Worm (Caenorhabditis elegans): Measurements from ENCODE around the gene dhgd-1.

The dhgd-1 gene

ce11 chrII:11518184-11518583 lies 33.7 kb downstream of the dhgd-1 start, which contains the start of gene B0334.10:
Gene B0334.10, plus strand, starts transcription at chrII:11518484.
- TF ChIP-seq hlh-8 (tag; optimal IDR thresholded peaks at IDR 0.05) (no peak), pros-1 (tag; optimal IDR thresholded peaks at IDR 0.05) (no peak), ets-4 (tag; optimal IDR thresholded peaks at IDR 0.05) (no peak), ceh-14 (tag; optimal IDR thresholded peaks at IDR 0.05) (no peak), pqm-1 (tag; optimal IDR thresholded peaks at IDR 0.05) (no peak), dve-1 (tag; optimal IDR thresholded peaks at IDR 0.05) (no peak), sdc-2 (tag; optimal IDR thresholded peaks at IDR 0.05) (no peak), ztf-16 (tag; optimal IDR thresholded peaks at IDR 0.05) (no peak), unc-55 (GFP tag; optimal IDR thresholded peaks at IDR 0.05) (no peak), syd-9 (tag; optimal IDR thresholded peaks at IDR 0.05) (no peak), ceh-19 (GFP tag; optimal IDR thresholded peaks at IDR 0.05) (no peak), hlh-13 (GFP tag; optimal IDR thresholded peaks at IDR 0.05) (no peak), T23F11.4 (GFP tag; optimal IDR thresholded peaks at IDR 0.05) (no peak), C38D4.7 (GFP tag; optimal IDR thresholded peaks at IDR 0.05) (no peak), fkh-10 (GFP tag; optimal IDR thresholded peaks at IDR 0.05) (no peak), madf-2 (tag; optimal IDR thresholded peaks at IDR 0.05) (no peak), ref-2 (tag; optimal IDR thresholded peaks at IDR 0.05) (no peak), fax-1 (tag; optimal IDR thresholded peaks at IDR 0.05) (no peak), pat-9 (tag; optimal IDR thresholded peaks at IDR 0.05) (no peak), odd-2 (tag; optimal IDR thresholded peaks at IDR 0.05) (no peak)

ce11 chrII:11514775-11515174 lies 37.1 kb downstream of the dhgd-1 start, which contains the start of gene srh-44:
Gene srh-44, plus strand, starts transcription at chrII:11515075.
- TF ChIP-seq pax-1 (tag; optimal IDR thresholded peaks at IDR 0.05) = no peak
- TF ChIP-seq ceh-31 (tag; optimal IDR thresholded peaks at IDR 0.05) = no peak
- no peak for TF ChIP-seq unc-3 (GFP tag; conservative IDR thresholded peaks at IDR 0.05)
- TF ChIP-seq unc-3 (tag; optimal IDR thresholded peaks at IDR 0.05) = no peak
- no peak for TF ChIP-seq sox-2 (GFP tag; IDR thresholded peaks at IDR 0.05)
- TF ChIP-seq dmd-4 (tag; optimal IDR thresholded peaks at IDR 0.05; ENCODE audit: borderline replicate concordance) = no peak
- no peak for TF ChIP-seq pag-3 (tag; optimal IDR thresholded peaks at IDR 0.05; ENCODE audit: borderline replicate concordance)
- no peak for TF ChIP-seq odd-2 (tag; optimal IDR thresholded peaks at IDR 0.05)
- TF ChIP-seq nhr-11 (tag; optimal IDR thresholded peaks at IDR 0.05) = no peak
- TF ChIP-seq pros-1 (tag; optimal IDR thresholded peaks at IDR 0.05) = no peak
- no peak for TF ChIP-seq zip-5 (tag; optimal IDR thresholded peaks at IDR 0.05)
- no peak for TF ChIP-seq che-1 (tag; optimal IDR thresholded peaks at IDR 0.05)
- no peak for TF ChIP-seq ceh-9 (tag; optimal IDR thresholded peaks at IDR 0.05)
- TF ChIP-seq syd-9 (tag; optimal IDR thresholded peaks at IDR 0.05) = no peak

ce11 chrII:11512921-11513320 lies 39.0 kb downstream of the dhgd-1 start:
- TF ChIP-seq hlh-8 (tag; optimal IDR thresholded peaks at IDR 0.05) = no peak
- no peak for TF ChIP-seq pha-4 (tag; optimal IDR thresholded peaks at IDR 0.05)
- no peak for TF ChIP-seq pag-3 (tag; optimal IDR thresholded peaks at IDR 0.05; ENCODE audit: borderline replicate concordance)
- no peak for TF ChIP-seq nhr-232 (tag; optimal IDR thresholded peaks at IDR 0.05)
- no peak for TF ChIP-seq ceh-24 (tag; optimal IDR thresholded peaks at IDR 0.05)
- no peak for TF ChIP-seq ceh-6 (GFP tag; optimal IDR thresholded peaks at IDR 0.05)
- no peak for TF ChIP-seq ceh-30 (tag; optimal IDR thresholded peaks at IDR 0.05)
- no peak for TF ChIP-seq K09A11.1 (tag; optimal IDR thresholded peaks at IDR 0.05; ENCODE audit: insufficient read depth)
- TF ChIP-seq mec-3 (tag; optimal IDR thresholded peaks at IDR 0.05; ENCODE audit: borderline replicate concordance) = no peak

DNA sequence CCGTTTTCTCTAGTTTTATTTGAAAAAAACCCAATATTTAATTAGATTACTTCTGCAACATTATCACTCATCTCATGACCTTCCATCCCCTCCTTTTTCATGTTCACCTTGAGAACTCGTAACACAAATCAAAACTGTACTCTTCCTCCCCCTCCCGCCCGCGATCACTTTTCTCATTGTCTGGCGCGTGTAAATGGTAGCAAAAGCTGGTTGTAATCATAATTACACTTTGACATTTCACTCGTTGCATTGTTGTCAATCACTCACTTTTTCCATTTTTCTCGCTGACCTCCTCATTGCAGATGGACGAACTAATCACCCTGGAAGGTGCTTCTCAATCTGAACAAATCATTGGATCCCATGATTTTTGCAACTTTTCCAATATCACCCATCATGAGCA lies 41.5 kb downstream of the dhgd-1 start, which contains the start of gene npr-41:
Gene npr-41, plus strand, starts transcription at position 301 of the 400 bp plus-strand sequence.
- TF ChIP-seq ceh-9 (tag; optimal IDR thresholded peaks at IDR 0.05) (no peak), ceh-22 (tag; optimal IDR thresholded peaks at IDR 0.05) (no peak), rnt-1 (tag; optimal IDR thresholded peaks at IDR 0.05) (no peak), fkh-10 (GFP tag; optimal IDR thresholded peaks at IDR 0.05) (no peak), ref-2 (tag; optimal IDR thresholded peaks at IDR 0.05) (no peak), che-1 (tag; optimal IDR thresholded peaks at IDR 0.05) (no peak), unc-55 (GFP tag; optimal IDR thresholded peaks at IDR 0.05) (no peak)

Data from whole organism, late embryonic.